Worm (Caenorhabditis elegans): Measurements from ENCODE around the gene T04F8.7.

ce11 chrX:11726450-11726849, 45.7 kb upstream of the T04F8.7 start:
- TF ChIP-seq flh-1 (GFP tag; optimal IDR thresholded peaks at IDR 0.05) (no peak), nhr-12 (tag; optimal IDR thresholded peaks at IDR 0.05) (no peak), nhr-237 (tag; optimal IDR thresholded peaks at IDR 0.05) (no peak)
